Worm (Caenorhabditis elegans) whole organism, young adult: ENCODE data around the gene C17H12.12.

Experiments used
- B0019.2 ChIP-seq: fragments of 200-800 bp; sonication (Bioruptor generic); conservative IDR thresholded peaks from 2 replicates; pipeline ENCODE4 v1.3.6; 2022; ENCODE audit warnings: missing genetic modification reagents, missing genetic modification characterization, missing compliant biosample characterization
- B0261.1 ChIP-seq: sonication (generic microtip); optimal IDR thresholded peaks from 2 replicates; lab custom pipeline; 2016; ENCODE audit warnings: mild to moderate bottlenecking, missing genetic modification characterization, moderate library complexity, missing compliant biosample characterization
- C06A6.2 ChIP-seq: fragments of 200-800 bp; sonication (Bioruptor generic); conservative IDR thresholded peaks from 2 replicates; pipeline ENCODE4 v1.3.6; 2022; ENCODE audit warnings: missing genetic modification characterization, missing compliant biosample characterization
- C17E4.6 ChIP-seq: fragments of 200-800 bp; sonication (Bioruptor generic); IDR thresholded peaks from 2 replicates; pipeline ENCODE4 v1.3.6; 2022; ENCODE audit warnings: missing genetic modification reagents, missing genetic modification characterization, missing compliant biosample characterization
- F22D6.2 ChIP-seq: sonication (generic microtip); optimal IDR thresholded peaks from 2 replicates; lab custom pipeline; 2016; ENCODE audit warnings: mild to moderate bottlenecking, missing genetic modification characterization, missing compliant biosample characterization
- F23B12.7 ChIP-seq: sonication (generic microtip); optimal IDR thresholded peaks from 2 replicates; lab custom pipeline; 2017; ENCODE audit warnings: missing genetic modification characterization, mild to moderate bottlenecking, missing compliant biosample characterization, antibody characterized with exemption, moderate library complexity; ENCODE audit not compliant: insufficient read depth
- F33H1.4 ChIP-seq: fragments of 200-800 bp; sonication (Bioruptor generic); IDR thresholded peaks from 2 replicates; pipeline ENCODE4 v1.3.6; 2022; ENCODE audit warnings: missing genetic modification reagents, missing genetic modification characterization, missing compliant biosample characterization
- F39B2.1 ChIP-seq: fragments of 200-800 bp; sonication (Bioruptor generic); IDR thresholded peaks from 2 replicates; pipeline ENCODE4 v1.3.6; 2022; ENCODE audit warnings: missing genetic modification reagents, missing genetic modification characterization, missing compliant biosample characterization
- F57C9.4 ChIP-seq: sonication (generic microtip); optimal IDR thresholded peaks from 2 replicates; lab custom pipeline; 2017; ENCODE audit warnings: mild to moderate bottlenecking, missing genetic modification characterization, missing compliant biosample characterization
- T07F8.4 ChIP-seq: sonication (generic microtip); optimal IDR thresholded peaks from 2 replicates; lab custom pipeline; 2016; ENCODE audit warnings: mild to moderate bottlenecking, missing genetic modification characterization, moderate library complexity, missing compliant biosample characterization
- T26A5.8 ChIP-seq: sonication (generic microtip); optimal IDR thresholded peaks from 2 replicates; lab custom pipeline; 2016; ENCODE audit warnings: missing genetic modification characterization, missing compliant biosample characterization
- Y53G8AR.9 ChIP-seq: fragments of 200-800 bp; sonication (Bioruptor generic); conservative IDR thresholded peaks from 2 replicates; pipeline ENCODE4 v1.3.6; 2022; ENCODE audit warnings: missing genetic modification reagents, missing genetic modification characterization, missing compliant biosample characterization
- Y56A3A.18 ChIP-seq: fragments of 200-800 bp; sonication (Bioruptor generic); IDR thresholded peaks from 2 replicates; pipeline ENCODE4 v1.3.6; 2022; ENCODE audit warnings: missing genetic modification reagents, missing genetic modification characterization, missing compliant biosample characterization
- Y95B8A.8 ChIP-seq: fragments of 200-800 bp; sonication (Bioruptor generic); IDR thresholded peaks from 2 replicates; pipeline ENCODE4 v1.3.6; 2022; ENCODE audit warnings: missing genetic modification reagents, missing genetic modification characterization, missing compliant biosample characterization
- atf-7 ChIP-seq: sonication (generic microtip); optimal IDR thresholded peaks from 2 replicates; lab custom pipeline; 2017; ENCODE audit warnings: mild to moderate bottlenecking, missing genetic modification characterization, missing compliant biosample characterization
- attf-3 ChIP-seq: fragments of 200-800 bp; sonication (Bioruptor generic); conservative IDR thresholded peaks from 2 replicates; pipeline ENCODE4 v1.3.6; 2022; ENCODE audit warnings: missing genetic modification reagents, missing genetic modification characterization, missing compliant biosample characterization
- attf-6 ChIP-seq: fragments of 200-800 bp; sonication (Bioruptor generic); IDR thresholded peaks from 2 replicates; pipeline ENCODE4 v1.3.6; 2022; ENCODE audit warnings: missing genetic modification reagents, missing genetic modification characterization, missing compliant biosample characterization
- cebp-1 ChIP-seq, 2 experiments: fragments of 200-800 bp in 1 of 2; sonication (Bioruptor generic) in 1 of 2; sonication (generic microtip) in 1 of 2; IDR thresholded peaks in 1 of 2; optimal IDR thresholded peaks in 1 of 2; 2 replicates each; pipeline versions ENCODE4 v1.3.6 to Lab custom; 2017 to 2022; ENCODE audit warnings: missing compliant biosample characterization in 2 of 2, missing genetic modification characterization in 2 of 2, mild to moderate bottlenecking in 1 of 2, missing genetic modification reagents in 1 of 2, moderate library complexity in 1 of 2
- ceh-58 ChIP-seq: fragments of 200-800 bp; sonication (Bioruptor generic); IDR thresholded peaks from 2 replicates; pipeline ENCODE4 v1.3.6; 2022; ENCODE audit warnings: missing genetic modification characterization, missing compliant biosample characterization
- ceh-79 ChIP-seq: sonication (generic microtip); optimal IDR thresholded peaks from 2 replicates; lab custom pipeline; 2017; ENCODE audit warnings: mild to moderate bottlenecking, missing genetic modification characterization, missing compliant biosample characterization
- ekl-4 ChIP-seq: fragments of 200-800 bp; sonication (Bioruptor generic); IDR thresholded peaks from 2 replicates; pipeline ENCODE4 v1.3.6; 2022; ENCODE audit warnings: missing genetic modification reagents, missing genetic modification characterization, missing compliant biosample characterization
- hlh-12 ChIP-seq: sonication (generic microtip); optimal IDR thresholded peaks from 2 replicates; lab custom pipeline; 2016; ENCODE audit warnings: missing genetic modification characterization, missing compliant biosample characterization
- hlh-26 ChIP-seq: fragments of 200-800 bp; sonication (Bioruptor generic); conservative IDR thresholded peaks from 2 replicates; pipeline ENCODE4 v1.3.6; 2022; ENCODE audit warnings: missing genetic modification reagents, missing genetic modification characterization, missing compliant biosample characterization
- let-607 ChIP-seq, 2 experiments: fragments of 200-800 bp in 1 of 2; sonication (Bioruptor generic) in 1 of 2; sonication (generic microtip) in 1 of 2; optimal IDR thresholded peaks; 2 replicates each; lab custom pipeline; 2016 to 2018; ENCODE audit warnings: mild to moderate bottlenecking in 2 of 2, missing compliant biosample characterization in 2 of 2, missing genetic modification characterization in 2 of 2, moderate library complexity in 2 of 2, missing genotype in 1 of 2
- lin-40 ChIP-seq: sonication (generic microtip); optimal IDR thresholded peaks from 2 replicates; lab custom pipeline; 2016; ENCODE audit warnings: missing genetic modification characterization, mild to moderate bottlenecking, missing compliant biosample characterization, missing genotype, missing genetic modification reagents
- lir-1 ChIP-seq: fragments of 200-800 bp; sonication (Bioruptor generic); conservative IDR thresholded peaks from 2 replicates; pipeline ENCODE4 v1.3.6; 2022; ENCODE audit warnings: missing genetic modification reagents, missing genetic modification characterization, missing compliant biosample characterization
- lsy-27 ChIP-seq: sonication (generic microtip); optimal IDR thresholded peaks from 2 replicates; lab custom pipeline; 2017; ENCODE audit warnings: missing genetic modification characterization, mild to moderate bottlenecking, missing compliant biosample characterization, antibody characterized with exemption, missing genotype, borderline replicate concordance; ENCODE audit not compliant: insufficient read depth
- madf-10 ChIP-seq: sonication (generic microtip); optimal IDR thresholded peaks from 2 replicates; lab custom pipeline; 2016; ENCODE audit warnings: mild to moderate bottlenecking, missing genetic modification characterization, missing compliant biosample characterization
- madf-3 ChIP-seq: fragments of 200-800 bp; sonication (Bioruptor generic); IDR thresholded peaks from 2 replicates; pipeline ENCODE4 v1.3.6; 2022; ENCODE audit warnings: missing genetic modification reagents, missing genetic modification characterization, missing compliant biosample characterization
- mcd-1 ChIP-seq: fragments of 200-800 bp; sonication (Bioruptor generic); IDR thresholded peaks from 2 replicates; pipeline ENCODE4 v1.3.6; 2022; ENCODE audit warnings: missing genetic modification reagents, missing genetic modification characterization, missing compliant biosample characterization
- mes-4 ChIP-seq: sonication (generic microtip); optimal IDR thresholded peaks from 2 replicates; lab custom pipeline; 2016; ENCODE audit warnings: missing genotype, missing genetic modification characterization, missing compliant biosample characterization
- mxl-1 ChIP-seq: sonication (generic microtip); optimal IDR thresholded peaks from 2 replicates; lab custom pipeline; 2016; ENCODE audit warnings: missing genetic modification characterization, missing compliant biosample characterization
- nfya-1 ChIP-seq: sonication (generic microtip); optimal IDR thresholded peaks from 2 replicates; lab custom pipeline; 2017; ENCODE audit warnings: antibody characterized with exemption, missing compliant biosample characterization, missing genetic modification characterization, borderline replicate concordance; ENCODE audit not compliant: insufficient read depth
- nhr-120 ChIP-seq: fragments of 200-800 bp; sonication (Bioruptor generic); IDR thresholded peaks from 2 replicates; pipeline ENCODE4 v1.3.6; 2022; ENCODE audit warnings: missing genetic modification characterization, missing compliant biosample characterization
- nhr-27 ChIP-seq: fragments of 200-800 bp; sonication (Bioruptor generic); optimal IDR thresholded peaks from 2 replicates; lab custom pipeline; 2018; ENCODE audit warnings: mild to moderate bottlenecking, missing genetic modification characterization, moderate library complexity, missing compliant biosample characterization
- nhr-90 ChIP-seq: sonication (generic microtip); optimal IDR thresholded peaks from 2 replicates; lab custom pipeline; 2016; ENCODE audit warnings: missing genotype, mild to moderate bottlenecking, missing genetic modification characterization, missing compliant biosample characterization
- pha-4 ChIP-seq: fragments of 150-350 bp; sonication (generic microtip); optimal IDR thresholded peaks from 2 replicates; lab custom pipeline; 2014; ENCODE audit warnings: missing biosample characterization, missing genetic modification reagents, missing genetic modification characterization
- rcor-1 ChIP-seq: fragments of 200-800 bp; sonication (Bioruptor generic); IDR thresholded peaks from 2 replicates; pipeline ENCODE4 v1.3.6; 2022; ENCODE audit warnings: missing genetic modification reagents, missing genetic modification characterization, missing compliant biosample characterization
- rpc-1 ChIP-seq, 2 experiments: fragments of 150-350 bp in 1 of 2; sonication (generic microtip) in 1 of 2; optimal IDR thresholded peaks; 2 replicates each; lab custom pipeline; 2014 to 2018; ENCODE audit warnings: missing biosample characterization in 1 of 2, missing genetic modification characterization in 1 of 2, missing genetic modification reagents in 1 of 2, missing genotype in 1 of 2
- sea-2 ChIP-seq: fragments of 200-800 bp; sonication (Bioruptor generic); IDR thresholded peaks from 2 replicates; pipeline ENCODE4 v1.3.6; 2022; ENCODE audit warnings: missing genetic modification characterization, missing compliant biosample characterization
- snpc-1.1 ChIP-seq: sonication (generic microtip); optimal IDR thresholded peaks from 2 replicates; lab custom pipeline; 2017; ENCODE audit warnings: missing genetic modification characterization, mild to moderate bottlenecking, missing compliant biosample characterization, antibody characterized with exemption, moderate library complexity, missing genotype, missing genetic modification reagents; ENCODE audit not compliant: insufficient read depth
- snpc-1.3 ChIP-seq: sonication (generic microtip); optimal IDR thresholded peaks from 2 replicates; lab custom pipeline; 2017; ENCODE audit warnings: missing genetic modification characterization, mild to moderate bottlenecking, missing compliant biosample characterization, antibody characterized with exemption, moderate library complexity, missing genotype, missing genetic modification reagents; ENCODE audit not compliant: insufficient read depth
- sptf-2 ChIP-seq: fragments of 200-800 bp; sonication (Bioruptor generic); optimal IDR thresholded peaks from 2 replicates; lab custom pipeline; 2018; ENCODE audit warnings: mild to moderate bottlenecking, missing genetic modification characterization, missing compliant biosample characterization
- tbx-9 ChIP-seq: sonication (generic microtip); optimal IDR thresholded peaks from 2 replicates; lab custom pipeline; 2016; ENCODE audit warnings: borderline replicate concordance, missing genetic modification characterization, inconsistent platforms, missing compliant biosample characterization
- ztf-18 ChIP-seq: sonication (generic microtip); optimal IDR thresholded peaks from 2 replicates; lab custom pipeline; 2016; ENCODE audit warnings: missing genotype, mild to moderate bottlenecking, missing genetic modification characterization, missing compliant biosample characterization
- ztf-22 ChIP-seq: fragments of 200-800 bp; sonication (Bioruptor generic); optimal IDR thresholded peaks from 2 replicates; lab custom pipeline; 2018; ENCODE audit warnings: mild to moderate bottlenecking, missing genetic modification characterization, moderate library complexity, missing compliant biosample characterization
- ztf-6 ChIP-seq: fragments of 200-800 bp; sonication (Bioruptor generic); IDR thresholded peaks from 2 replicates; pipeline ENCODE4 v1.3.6; 2022; ENCODE audit warnings: missing genetic modification reagents, missing genetic modification characterization, missing compliant biosample characterization

Gene C17H12.12

ce11 chrIV:6756374-6756773, 39.4 kb upstream of the C17H12.12 start (continued):
- TF ChIP-seq sea-2 (GFP tag; lab: Robert Waterston, UW) (no peak), mxl-1 (tag; lab: Kevin White, UChicago) (no peak), lsy-27 (tag; lab: Kevin White, UChicago) (peak; percentile 83), nfya-1 (tag; lab: Kevin White, UChicago) (no peak), B0261.1 (tag; lab: Kevin White, UChicago) (peak; percentile 11), C17E4.6 (GFP tag; lab: Robert Waterston, UW) (peak; percentile 89), C06A6.2 (GFP tag; lab: Robert Waterston, UW) (peak; percentile 73), F33H1.4 (GFP tag; lab: Robert Waterston, UW) (peak; percentile 86), let-607 (tag; optimal IDR thresholded peaks at IDR 0.05; lab: Kevin White, UChicago) (peak in 1 of 2 experiments; percentile 67), madf-3 (GFP tag; lab: Robert Waterston, UW) (peak; percentile 93), nhr-90 (tag; lab: Kevin White, UChicago) (peak; percentile 42), lin-40 (tag; lab: Kevin White, UChicago) (peak; percentile 81), ztf-22 (GFP tag; lab: Kevin White, UChicago) (peak; percentile 60), cebp-1 (GFP tag; IDR thresholded peaks at IDR 0.05; lab: Robert Waterston, UW) (peak; percentile 92), cebp-1 (tag; optimal IDR thresholded peaks at IDR 0.05; lab: Kevin White, UChicago) (peak; percentile 98), F39B2.1 (GFP tag; lab: Robert Waterston, UW) (peak; percentile 39; the same call in 1 of the 2 replicates), Y95B8A.8 (peak; percentile 93), ekl-4 (GFP tag; lab: Robert Waterston, UW) (peak; percentile 96), attf-6 (GFP tag; lab: Robert Waterston, UW) (peak; percentile 90), nhr-27 (tag; lab: Kevin White, UChicago) (no peak), tbx-9 (tag; lab: Kevin White, UChicago) (no peak), ceh-58 (no peak), nhr-120 (GFP tag; lab: Robert Waterston, UW) (no peak), mcd-1 (peak; percentile 89), mes-4 (no peak), T07F8.4 (peak; percentile 43), F57C9.4 (tag; lab: Kevin White, UChicago) (no peak), Y53G8AR.9 (peak; percentile 92), madf-10 (peak; percentile 83), T26A5.8 (tag; lab: Kevin White, UChicago) (no peak), Y56A3A.18 (peak; percentile 81; the same call in 1 of the 2 replicates), sptf-2 (GFP tag; lab: Kevin White, UChicago) (peak; percentile 56), pha-4 (tag; lab: Kevin White, UChicago) (no peak), lir-1 (peak; percentile 85), hlh-26 (GFP tag; lab: Robert Waterston, UW) (no peak), hlh-12 (tag; lab: Kevin White, UChicago) (no peak), rcor-1 (peak; percentile 96), B0019.2 (GFP tag; lab: Robert Waterston, UW) (peak; percentile 87), snpc-1.1 (tag; lab: Kevin White, UChicago) (peak; percentile 85), F23B12.7 (tag; lab: Kevin White, UChicago) (peak; percentile 85), ztf-18 (tag; lab: Kevin White, UChicago) (peak; percentile 74), attf-3 (GFP tag; lab: Robert Waterston, UW) (peak; percentile 75), rpc-1 (optimal IDR thresholded peaks at IDR 0.05; lab: Kevin White, UChicago) (peak; percentile 37), rpc-1 (tag; optimal IDR thresholded peaks at IDR 0.05; lab: Kevin White, UChicago) (no peak), ztf-6 (no peak), snpc-1.3 (tag; lab: Kevin White, UChicago) (peak; percentile 91), ceh-79 (tag; lab: Kevin White, UChicago) (no peak), atf-7 (tag; lab: Kevin White, UChicago) (peak; percentile 66), F22D6.2 (peak; percentile 23)
